Worm (Caenorhabditis elegans) whole organism, young adult: Measurements from ENCODE around the gene chpf-1.

Experiments
- B0336.3 ChIP-seq: fragments of 200-800 bp; sonication (Bioruptor generic); IDR thresholded peaks from 2 replicates; pipeline ENCODE4 v1.3.6; 2022; ENCODE audit warnings: missing genetic modification characterization, missing compliant biosample characterization
- D2030.7 ChIP-seq: fragments of 200-800 bp; sonication (Bioruptor generic); IDR thresholded peaks from 2 replicates; pipeline ENCODE4 v1.3.6; 2022; ENCODE audit warnings: missing genetic modification reagents, missing genetic modification characterization, missing compliant biosample characterization
- F23B12.7 ChIP-seq: sonication (generic microtip); optimal IDR thresholded peaks from 2 replicates; lab custom pipeline; 2017; ENCODE audit warnings: missing genetic modification characterization, mild to moderate bottlenecking, missing compliant biosample characterization, antibody characterized with exemption, moderate library complexity; ENCODE audit not compliant: insufficient read depth
- F49E8.2 ChIP-seq: sonication (generic microtip); optimal IDR thresholded peaks from 3 replicates; lab custom pipeline; 2017; ENCODE audit warnings: missing genetic modification characterization, mild to moderate bottlenecking, missing compliant biosample characterization, antibody characterized with exemption, moderate library complexity; ENCODE audit not compliant: insufficient read depth
- T26A5.8 ChIP-seq: sonication (generic microtip); optimal IDR thresholded peaks from 2 replicates; lab custom pipeline; 2016; ENCODE audit warnings: missing genetic modification characterization, missing compliant biosample characterization
- Y53G8AR.9 ChIP-seq: fragments of 200-800 bp; sonication (Bioruptor generic); conservative IDR thresholded peaks from 2 replicates; pipeline ENCODE4 v1.3.6; 2022; ENCODE audit warnings: missing genetic modification reagents, missing genetic modification characterization, missing compliant biosample characterization
- Y79H2A.3 ChIP-seq: fragments of 200-800 bp; sonication (Bioruptor generic); conservative IDR thresholded peaks from 2 replicates; pipeline ENCODE4 v1.3.6; 2022; ENCODE audit warnings: missing genetic modification reagents, missing genetic modification characterization, missing compliant biosample characterization
- Y95B8A.8 ChIP-seq: fragments of 200-800 bp; sonication (Bioruptor generic); IDR thresholded peaks from 2 replicates; pipeline ENCODE4 v1.3.6; 2022; ENCODE audit warnings: missing genetic modification reagents, missing genetic modification characterization, missing compliant biosample characterization
- aptf-2 ChIP-seq: fragments of 200-800 bp; sonication (Bioruptor generic); conservative IDR thresholded peaks from 2 replicates; pipeline ENCODE4 v1.3.6; 2022; ENCODE audit warnings: missing genetic modification reagents, missing genetic modification characterization, missing compliant biosample characterization
- cebp-1 ChIP-seq, 2 experiments: fragments of 200-800 bp in 1 of 2; sonication (Bioruptor generic) in 1 of 2; sonication (generic microtip) in 1 of 2; IDR thresholded peaks in 1 of 2; optimal IDR thresholded peaks in 1 of 2; 2 replicates each; pipeline versions ENCODE4 v1.3.6 to Lab custom; 2017 to 2022; ENCODE audit warnings: missing compliant biosample characterization in 2 of 2, missing genetic modification characterization in 2 of 2, mild to moderate bottlenecking in 1 of 2, missing genetic modification reagents in 1 of 2, moderate library complexity in 1 of 2
- cebp-2 ChIP-seq: fragments of 200-800 bp; sonication (Bioruptor generic); IDR thresholded peaks from 2 replicates; pipeline ENCODE4 v1.3.6; 2022; ENCODE audit warnings: missing genetic modification characterization, missing compliant biosample characterization
- ceh-27 ChIP-seq: fragments of 200-800 bp; sonication (Bioruptor generic); optimal IDR thresholded peaks from 2 replicates; lab custom pipeline; 2018; ENCODE audit warnings: mild to moderate bottlenecking, missing genetic modification characterization, moderate library complexity, missing compliant biosample characterization
- ceh-40 ChIP-seq: fragments of 200-800 bp; sonication (Bioruptor generic); IDR thresholded peaks from 2 replicates; pipeline ENCODE4 v1.3.6; 2022; ENCODE audit warnings: missing genetic modification characterization, missing compliant biosample characterization
- chd-7 ChIP-seq: sonication (generic microtip); optimal IDR thresholded peaks from 2 replicates; lab custom pipeline; 2016; ENCODE audit warnings: mild to moderate bottlenecking, missing genetic modification characterization, moderate library complexity, missing compliant biosample characterization
- dox-1 ChIP-seq: fragments of 200-800 bp; sonication (Bioruptor generic); IDR thresholded peaks from 2 replicates; pipeline ENCODE4 v1.3.6; 2022; ENCODE audit warnings: missing genetic modification reagents, missing genetic modification characterization, missing compliant biosample characterization
- egl-18 ChIP-seq: fragments of 200-800 bp; sonication (Bioruptor generic); IDR thresholded peaks from 2 replicates; pipeline ENCODE4 v1.3.6; 2022; ENCODE audit warnings: missing genetic modification reagents, missing genetic modification characterization, missing compliant biosample characterization
- ets-4 ChIP-seq: fragments of 200-800 bp; sonication (Bioruptor generic); optimal IDR thresholded peaks from 2 replicates; lab custom pipeline; 2018; ENCODE audit warnings: mild to moderate bottlenecking, missing genetic modification characterization, missing compliant biosample characterization
- fkh-3 ChIP-seq: sonication (generic microtip); optimal IDR thresholded peaks from 2 replicates; lab custom pipeline; 2016; ENCODE audit warnings: mild to moderate bottlenecking, missing genetic modification characterization, missing compliant biosample characterization
- him-1 ChIP-seq: sonication (generic microtip); optimal IDR thresholded peaks from 2 replicates; lab custom pipeline; 2016; ENCODE audit warnings: missing genotype, missing genetic modification reagents, missing genetic modification characterization, missing compliant biosample characterization
- hlh-12 ChIP-seq: sonication (generic microtip); optimal IDR thresholded peaks from 2 replicates; lab custom pipeline; 2016; ENCODE audit warnings: missing genetic modification characterization, missing compliant biosample characterization
- hlh-26 ChIP-seq: fragments of 200-800 bp; sonication (Bioruptor generic); conservative IDR thresholded peaks from 2 replicates; pipeline ENCODE4 v1.3.6; 2022; ENCODE audit warnings: missing genetic modification reagents, missing genetic modification characterization, missing compliant biosample characterization
- hrde-1 ChIP-seq: sonication (generic microtip); optimal IDR thresholded peaks from 2 replicates; lab custom pipeline; 2016; ENCODE audit warnings: missing genetic modification characterization, mild to moderate bottlenecking, missing compliant biosample characterization, moderate library complexity, missing genotype, missing genetic modification reagents, borderline replicate concordance
- hsf-1 ChIP-seq: fragments of 200-800 bp; sonication (Bioruptor generic); IDR thresholded peaks from 2 replicates; pipeline ENCODE4 v1.3.6; 2022; ENCODE audit warnings: missing genetic modification reagents, missing genetic modification characterization, missing compliant biosample characterization
- lin-35 ChIP-seq, 3 experiments: fragments of 150-350 bp in 2 of 3; sonication (generic microtip) in 1 of 3; optimal IDR thresholded peaks; 2 replicates each; lab custom pipeline; 2014 to 2018; ENCODE audit warnings: missing biosample characterization in 3 of 3, missing genetic modification characterization in 3 of 3, missing genetic modification reagents in 3 of 3
- lin-40 ChIP-seq: sonication (generic microtip); optimal IDR thresholded peaks from 2 replicates; lab custom pipeline; 2016; ENCODE audit warnings: missing genetic modification characterization, mild to moderate bottlenecking, missing compliant biosample characterization, missing genotype, missing genetic modification reagents
- lin-54 ChIP-seq: fragments of 200-800 bp; sonication (Bioruptor generic); optimal IDR thresholded peaks from 2 replicates; lab custom pipeline; 2018; ENCODE audit warnings: mild to moderate bottlenecking, missing genetic modification characterization, missing compliant biosample characterization
- lsl-1 ChIP-seq: fragments of 200-800 bp; sonication (Bioruptor generic); optimal IDR thresholded peaks from 2 replicates; lab custom pipeline; 2018; ENCODE audit warnings: mild to moderate bottlenecking, missing genetic modification characterization, moderate library complexity, missing compliant biosample characterization
- madf-10 ChIP-seq: sonication (generic microtip); optimal IDR thresholded peaks from 2 replicates; lab custom pipeline; 2016; ENCODE audit warnings: mild to moderate bottlenecking, missing genetic modification characterization, missing compliant biosample characterization
- madf-6 ChIP-seq: fragments of 200-800 bp; sonication (Bioruptor generic); IDR thresholded peaks from 2 replicates; pipeline ENCODE4 v1.3.6; 2022; ENCODE audit warnings: missing genetic modification reagents, missing genetic modification characterization, missing compliant biosample characterization
- mcd-1 ChIP-seq: fragments of 200-800 bp; sonication (Bioruptor generic); IDR thresholded peaks from 2 replicates; pipeline ENCODE4 v1.3.6; 2022; ENCODE audit warnings: missing genetic modification reagents, missing genetic modification characterization, missing compliant biosample characterization
- mxl-1 ChIP-seq: sonication (generic microtip); optimal IDR thresholded peaks from 2 replicates; lab custom pipeline; 2016; ENCODE audit warnings: missing genetic modification characterization, missing compliant biosample characterization
- nhr-179 ChIP-seq: sonication (generic microtip); optimal IDR thresholded peaks from 2 replicates; lab custom pipeline; 2016; ENCODE audit warnings: mild to moderate bottlenecking, missing genetic modification characterization, missing compliant biosample characterization
- nhr-80 ChIP-seq: sonication (generic microtip); optimal IDR thresholded peaks from 2 replicates; lab custom pipeline; 2016; ENCODE audit warnings: missing genetic modification characterization, missing compliant biosample characterization
- pbrm-1 ChIP-seq: fragments of 200-800 bp; sonication (Bioruptor generic); IDR thresholded peaks from 2 replicates; pipeline ENCODE4 v1.3.6; 2022; ENCODE audit warnings: missing genetic modification reagents, missing genetic modification characterization, missing compliant biosample characterization
- repo-1 ChIP-seq: sonication (generic microtip); optimal IDR thresholded peaks from 2 replicates; lab custom pipeline; 2017; ENCODE audit warnings: mild to moderate bottlenecking, missing genetic modification characterization, missing compliant biosample characterization
- snpc-3.4 ChIP-seq: sonication (generic microtip); optimal IDR thresholded peaks from 2 replicates; lab custom pipeline; 2017; ENCODE audit warnings: missing genetic modification characterization, mild to moderate bottlenecking, missing compliant biosample characterization, antibody characterized with exemption, moderate library complexity, missing genotype, missing genetic modification reagents
- snpc-4 ChIP-seq, 5 experiments: fragments of 150-350 bp in 1 of 5; sonication (generic microtip) in 4 of 5; optimal IDR thresholded peaks; 2 replicates each; lab custom pipeline; 2014 to 2018; ENCODE audit warnings: missing genetic modification characterization in 5 of 5, missing biosample characterization in 3 of 5, antibody characterized with exemption in 2 of 5, mild to moderate bottlenecking in 2 of 5, missing compliant biosample characterization in 2 of 5, missing genotype in 2 of 5, moderate library complexity in 2 of 5, missing genetic modification reagents in 1 of 5
- somi-1 ChIP-seq: fragments of 200-800 bp; sonication (Bioruptor generic); optimal IDR thresholded peaks from 2 replicates; lab custom pipeline; 2018; ENCODE audit warnings: mild to moderate bottlenecking, missing genetic modification characterization, missing compliant biosample characterization
- tbp1 ChIP-seq: fragments of 200-800 bp; sonication (Bioruptor generic); optimal IDR thresholded peaks from 2 replicates; lab custom pipeline; 2018; ENCODE audit warnings: mild to moderate bottlenecking, missing genetic modification characterization, missing compliant biosample characterization
- tbx-9 ChIP-seq: sonication (generic microtip); optimal IDR thresholded peaks from 2 replicates; lab custom pipeline; 2016; ENCODE audit warnings: borderline replicate concordance, missing genetic modification characterization, inconsistent platforms, missing compliant biosample characterization
- unc-130 ChIP-seq: sonication (generic microtip); optimal IDR thresholded peaks from 2 replicates; lab custom pipeline; 2016; ENCODE audit warnings: missing genetic modification reagents, missing genetic modification characterization, missing compliant biosample characterization
- unc-62 ChIP-seq: fragments of 150-350 bp; optimal IDR thresholded peaks from 2 replicates; lab custom pipeline; 2014; ENCODE audit warnings: missing biosample characterization, missing genetic modification reagents, missing genetic modification characterization
- ztf-18 ChIP-seq: sonication (generic microtip); optimal IDR thresholded peaks from 2 replicates; lab custom pipeline; 2016; ENCODE audit warnings: missing genotype, mild to moderate bottlenecking, missing genetic modification characterization, missing compliant biosample characterization
- ztf-6 ChIP-seq: fragments of 200-800 bp; sonication (Bioruptor generic); IDR thresholded peaks from 2 replicates; pipeline ENCODE4 v1.3.6; 2022; ENCODE audit warnings: missing genetic modification reagents, missing genetic modification characterization, missing compliant biosample characterization

chpf-1 gene

ce11 chrV:10204863-10205338, 1.6 kb upstream of the chpf-1 start, which contains the start of the genes ZK856.19 and ZK856.11 (continued):
- TF ChIP-seq unc-130 (peak; percentile 5), madf-6 (GFP tag; lab: Robert Waterston, UW) (peak; percentile 24; the same call in 1 of the 2 replicates), lin-35 (GFP tag; optimal IDR thresholded peaks at IDR 0.05; lab: Kevin White, UChicago) (peak in 1 of 3 experiments; percentile 55), lsl-1 (GFP tag; lab: Kevin White, UChicago) (peak; percentile 31), Y95B8A.8 (GFP tag; lab: Robert Waterston, UW) (no peak), somi-1 (no peak), hrde-1 (peak; percentile 0), nhr-179 (tag; lab: Kevin White, UChicago) (no peak), ztf-6 (GFP tag; lab: Robert Waterston, UW) (no peak), pbrm-1 (GFP tag; lab: Robert Waterston, UW) (0 out of 2 replicates have a peak, but pooled peaks have one; percentile 20), tbx-9 (tag; lab: Kevin White, UChicago) (no peak), nhr-80 (tag; lab: Kevin White, UChicago) (peak; percentile 11), ztf-18 (peak; percentile 93), dox-1 (peak; percentile 24; the same call in 1 of the 2 replicates), hlh-26 (GFP tag; lab: Robert Waterston, UW) (no peak), F49E8.2 (tag; lab: Kevin White, UChicago) (peak; percentile 41), snpc-4 (GFP tag; optimal IDR thresholded peaks at IDR 0.05; lab: Kevin White, UChicago) (no peak), snpc-4 (tag; optimal IDR thresholded peaks at IDR 0.05; lab: Kevin White, UChicago) (peak in 2 of 4 experiments; percentile 35 to 49), chd-7 (no peak), T26A5.8 (tag; lab: Kevin White, UChicago) (no peak), ets-4 (no peak), aptf-2 (GFP tag; lab: Robert Waterston, UW) (no peak), D2030.7 (peak; percentile 17; the same call in 1 of the 2 replicates), unc-62 (GFP tag; lab: Kevin White, UChicago) (no peak), hlh-12 (no peak), mxl-1 (no peak), hsf-1 (GFP tag; lab: Robert Waterston, UW) (0 out of 2 replicates have a peak, but pooled peaks have one; percentile 18), lin-54 (GFP tag; lab: Kevin White, UChicago) (peak; percentile 58), Y53G8AR.9 (GFP tag; lab: Robert Waterston, UW) (0 out of 2 replicates have a peak, but pooled peaks have one; percentile 65), cebp-2 (GFP tag; lab: Robert Waterston, UW) (no peak), fkh-3 (tag; lab: Kevin White, UChicago) (no peak), him-1 (tag; lab: Kevin White, UChicago) (no peak), ceh-40 (GFP tag; lab: Robert Waterston, UW) (no peak), tbp1 (peak; percentile 44), ceh-27 (peak; percentile 14), madf-10 (tag; lab: Kevin White, UChicago) (peak; percentile 29), B0336.3 (0 out of 2 replicates have a peak, but pooled peaks have one; percentile 49), mcd-1 (GFP tag; lab: Robert Waterston, UW) (peak; percentile 39; the same call in 1 of the 2 replicates), cebp-1 (GFP tag; IDR thresholded peaks at IDR 0.05; lab: Robert Waterston, UW) (no peak), cebp-1 (tag; optimal IDR thresholded peaks at IDR 0.05; lab: Kevin White, UChicago) (peak; percentile 54), lin-40 (tag; lab: Kevin White, UChicago) (peak; percentile 61), repo-1 (tag; lab: Kevin White, UChicago) (no peak), egl-18 (GFP tag; lab: Robert Waterston, UW) (no peak), snpc-3.4 (tag; lab: Kevin White, UChicago) (peak; percentile 41), Y79H2A.3 (no peak), F23B12.7 (tag; lab: Kevin White, UChicago) (peak; percentile 45)
